Fruit fly (Drosophila melanogaster) whole organism, embryonic: Measurements from ENCODE around the gene CG15141.

Experiments
- Antp ChIP-seq: fragments of 200-800 bp; sonication (Bioruptor generic); optimal IDR thresholded peaks from 3 replicates; lab custom pipeline; 2016; ENCODE audit warnings: missing biosample characterization, missing genetic modification characterization
- B-H1 ChIP-seq: fragments of 200-800 bp; sonication (Bioruptor generic); IDR thresholded peaks from 3 replicates; pipeline ENCODE4 v1.3.6; 2022; ENCODE audit warnings: missing biosample characterization, missing genetic modification characterization
- Blimp-1 ChIP-seq: fragments of 200-800 bp; sonication (Bioruptor generic); optimal IDR thresholded peaks from 3 replicates; lab custom pipeline; 2018; ENCODE audit warnings: missing biosample characterization, missing genetic modification characterization, mild to moderate bottlenecking, moderate library complexity, missing genetic modification reagents
- BtbVII ChIP-seq: fragments of 200-800 bp; sonication (Bioruptor generic); optimal IDR thresholded peaks from 3 replicates; lab custom pipeline; 2017; ENCODE audit warnings: missing biosample characterization, mild to moderate bottlenecking, missing genetic modification characterization
- CG10209 ChIP-seq: fragments of 200-800 bp; sonication (Bioruptor generic); optimal IDR thresholded peaks from 3 replicates; lab custom pipeline; 2017; ENCODE audit warnings: missing biosample characterization, mild to moderate bottlenecking, missing genetic modification characterization, missing genetic modification reagents
- CG1024 ChIP-seq: fragments of 200-800 bp; sonication (Bioruptor generic); IDR thresholded peaks from 2 replicates; pipeline ENCODE4 v1.3.6; 2022; ENCODE audit warnings: missing biosample characterization, missing genetic modification characterization
- CG14014 ChIP-seq: fragments of 200-800 bp; sonication (Bioruptor generic); IDR thresholded peaks from 2 replicates; pipeline ENCODE4 v1.3.6; 2022; ENCODE audit warnings: missing biosample characterization, missing genetic modification characterization
- CG14860 ChIP-seq: fragments of 200-800 bp; sonication (Bioruptor generic); IDR thresholded peaks from 3 replicates; pipeline ENCODE4 v1.3.6; 2022; ENCODE audit warnings: missing biosample characterization, missing genetic modification characterization; ENCODE audit not compliant: partially characterized antibody
- CG15011 ChIP-seq: fragments of 200-800 bp; sonication (Bioruptor generic); optimal IDR thresholded peaks from 3 replicates; lab custom pipeline; 2018; ENCODE audit warnings: missing biosample characterization, mild to moderate bottlenecking, missing genetic modification characterization
- CG18011 ChIP-seq: fragments of 200-800 bp; sonication (Bioruptor generic); optimal IDR thresholded peaks from 2 replicates; lab custom pipeline; 2017; ENCODE audit warnings: missing biosample characterization, missing genetic modification characterization, mild to moderate bottlenecking, moderate library complexity, missing genotype
- CG6175 ChIP-seq: fragments of 200-800 bp; sonication (Bioruptor generic); IDR thresholded peaks from 3 replicates; pipeline ENCODE4 v1.3.6; 2022; ENCODE audit warnings: missing biosample characterization, missing genetic modification characterization
- CG7372 ChIP-seq: fragments of 200-800 bp; sonication (Bioruptor generic); IDR thresholded peaks from 2 replicates; pipeline ENCODE4 v1.3.6; 2022; ENCODE audit warnings: missing biosample characterization, missing genetic modification characterization
- CG7786 ChIP-seq: fragments of 200-800 bp; sonication (Bioruptor generic); optimal IDR thresholded peaks from 2 replicates; lab custom pipeline; 2016; ENCODE audit warnings: missing biosample characterization, missing genetic modification characterization
- CG8359 ChIP-seq: fragments of 200-800 bp; sonication (Bioruptor generic); optimal IDR thresholded peaks from 2 replicates; lab custom pipeline; 2017; ENCODE audit warnings: missing biosample characterization, mild to moderate bottlenecking, missing genetic modification characterization, borderline replicate concordance
- CG9727 ChIP-seq: fragments of 200-800 bp; sonication (Bioruptor generic); optimal IDR thresholded peaks from 3 replicates; lab custom pipeline; 2017; ENCODE audit warnings: missing biosample characterization, mild to moderate bottlenecking, missing genetic modification characterization
- CkIIα-i1 ChIP-seq: fragments of 200-800 bp; sonication (Bioruptor generic); IDR thresholded peaks from 2 replicates; pipeline ENCODE4 v1.3.6; 2022; ENCODE audit warnings: missing biosample characterization, missing genetic modification characterization
- D19B ChIP-seq: fragments of 200-800 bp; sonication (Bioruptor generic); optimal IDR thresholded peaks from 2 replicates; lab custom pipeline; 2017; ENCODE audit warnings: missing biosample characterization, mild to moderate bottlenecking, missing genetic modification characterization
- Dll ChIP-seq: fragments of 200-800 bp; sonication (Bioruptor generic); IDR thresholded peaks from 4 replicates; pipeline ENCODE4 v1.3.6; 2022; ENCODE audit warnings: missing biosample characterization, missing genetic modification characterization; ENCODE audit not compliant: partially characterized antibody
- Doc2 ChIP-seq: fragments of 200-800 bp; sonication (Bioruptor generic); IDR thresholded peaks from 2 replicates; pipeline ENCODE4 v1.3.6; 2022; ENCODE audit warnings: missing biosample characterization, missing genetic modification characterization
- E2f2 ChIP-seq: fragments of 200-800 bp; sonication (Bioruptor generic); IDR thresholded peaks from 2 replicates; pipeline ENCODE4 v1.3.6; 2022; ENCODE audit warnings: missing biosample characterization, missing genetic modification characterization
- Gug ChIP-seq: fragments of 200-800 bp; sonication (Bioruptor generic); IDR thresholded peaks from 4 replicates; pipeline ENCODE4 v1.3.6; 2022; ENCODE audit warnings: missing biosample characterization, missing genetic modification characterization
- Hand ChIP-seq: fragments of 200-800 bp; sonication (Bioruptor generic); optimal IDR thresholded peaks from 2 replicates; lab custom pipeline; 2017; ENCODE audit warnings: mild to moderate bottlenecking, missing biosample characterization, missing genetic modification reagents, missing genetic modification characterization
- Mrtf ChIP-seq: fragments of 200-800 bp; sonication (Bioruptor generic); IDR thresholded peaks from 3 replicates; pipeline ENCODE4 v1.3.6; 2022; ENCODE audit warnings: missing biosample characterization, missing genetic modification characterization
- NFAT ChIP-seq: fragments of 200-800 bp; sonication (Bioruptor generic); IDR thresholded peaks from 2 replicates; pipeline ENCODE4 v1.3.6; 2022; ENCODE audit warnings: missing biosample characterization, missing genetic modification characterization
- NfI ChIP-seq: fragments of 200-800 bp; sonication (Bioruptor generic); optimal IDR thresholded peaks from 3 replicates; lab custom pipeline; 2018; ENCODE audit warnings: missing biosample characterization, mild to moderate bottlenecking, missing genetic modification characterization, moderate library complexity
- Optix ChIP-seq: fragments of 200-800 bp; sonication (Bioruptor generic); IDR thresholded peaks from 3 replicates; pipeline ENCODE4 v1.3.6; 2022; ENCODE audit warnings: missing biosample characterization, missing genetic modification characterization
- Poxn ChIP-seq: fragments of 200-800 bp; sonication (Bioruptor generic); IDR thresholded peaks from 2 replicates; pipeline ENCODE4 v1.3.6; 2022; ENCODE audit warnings: missing biosample characterization, missing genetic modification characterization
- Spps ChIP-seq: fragments of 200-800 bp; sonication (Bioruptor generic); optimal IDR thresholded peaks from 2 replicates; lab custom pipeline; 2018; ENCODE audit warnings: missing biosample characterization, mild to moderate bottlenecking, missing genetic modification characterization
- TFAM ChIP-seq: fragments of 200-800 bp; sonication (Bioruptor generic); optimal IDR thresholded peaks from 2 replicates; lab custom pipeline; 2017; ENCODE audit warnings: missing biosample characterization, missing genetic modification characterization, inconsistent platforms
- Tbp ChIP-seq: fragments of >200 bp; optimal IDR thresholded peaks from 2 replicates; lab custom pipeline; 2018; ENCODE audit warnings: missing biosample characterization, missing genetic modification characterization
- Xrp1 ChIP-seq: fragments of 200-800 bp; sonication (Bioruptor generic); IDR thresholded peaks from 2 replicates; pipeline ENCODE4 v1.3.6; 2022; ENCODE audit warnings: missing biosample characterization, missing genetic modification characterization
- ash1 ChIP-seq: fragments of 200-800 bp; sonication (Bioruptor generic); optimal IDR thresholded peaks from 2 replicates; lab custom pipeline; 2018; ENCODE audit warnings: missing biosample characterization, mild to moderate bottlenecking, missing genetic modification characterization
- az2 ChIP-seq: fragments of 200-800 bp; sonication (Bioruptor generic); optimal IDR thresholded peaks from 3 replicates; lab custom pipeline; 2016; ENCODE audit warnings: missing biosample characterization, missing genetic modification characterization
- bbx ChIP-seq: fragments of 200-800 bp; sonication (Bioruptor generic); IDR thresholded peaks from 2 replicates; pipeline ENCODE4 v1.3.6; 2022; ENCODE audit warnings: missing biosample characterization, missing genetic modification characterization; ENCODE audit not compliant: partially characterized antibody
- crol ChIP-seq: fragments of 200-800 bp; sonication (Bioruptor generic); IDR thresholded peaks from 2 replicates; pipeline ENCODE4 v1.3.6; 2022; ENCODE audit warnings: missing biosample characterization, missing genetic modification characterization
- dan ChIP-seq: fragments of 200-800 bp; sonication (Bioruptor generic); IDR thresholded peaks from 2 replicates; pipeline ENCODE4 v1.3.6; 2022; ENCODE audit warnings: missing biosample characterization, missing genetic modification characterization
- dpn ChIP-seq, 2 experiments: fragments of 200-800 bp; sonication (Bioruptor generic); optimal IDR thresholded peaks; 3 replicates each; lab custom pipeline; 2016; ENCODE audit warnings: missing biosample characterization in 2 of 2, missing genetic modification characterization in 2 of 2
- esg ChIP-seq: fragments of 200-800 bp; sonication (Bioruptor generic); conservative IDR thresholded peaks from 2 replicates; pipeline ENCODE4 v1.3.6; 2022; ENCODE audit warnings: missing biosample characterization, missing genetic modification characterization
- fd96Cb ChIP-seq: fragments of 200-800 bp; sonication (Bioruptor generic); optimal IDR thresholded peaks from 2 replicates; lab custom pipeline; 2018; ENCODE audit warnings: missing biosample characterization, mild to moderate bottlenecking, missing genetic modification characterization, moderate library complexity
- her ChIP-seq: fragments of 200-800 bp; sonication (Bioruptor generic); optimal IDR thresholded peaks from 2 replicates; lab custom pipeline; 2016; ENCODE audit warnings: missing biosample characterization, missing genetic modification characterization
- nerfin-1 ChIP-seq: fragments of 200-800 bp; sonication (Bioruptor generic); optimal IDR thresholded peaks from 3 replicates; lab custom pipeline; 2019; ENCODE audit warnings: missing biosample characterization, mild to moderate bottlenecking, missing genetic modification characterization, moderate library complexity
- nom ChIP-seq: fragments of 200-800 bp; sonication (Bioruptor generic); optimal IDR thresholded peaks from 2 replicates; lab custom pipeline; 2017; ENCODE audit warnings: missing biosample characterization, missing genetic modification characterization, mild to moderate bottlenecking, moderate library complexity, missing genetic modification reagents
- phol ChIP-seq: fragments of 200-800 bp; sonication (Bioruptor generic); optimal IDR thresholded peaks from 3 replicates; lab custom pipeline; 2018; ENCODE audit warnings: missing biosample characterization, mild to moderate bottlenecking, missing genetic modification characterization, moderate library complexity
- shn ChIP-seq: fragments of 200-800 bp; sonication (Bioruptor generic); optimal IDR thresholded peaks from 3 replicates; lab custom pipeline; 2016; ENCODE audit warnings: missing biosample characterization, missing genetic modification characterization
- slbo ChIP-seq: fragments of 200-800 bp; sonication (Bioruptor generic); IDR thresholded peaks from 2 replicates; pipeline ENCODE4 v1.3.6; 2022; ENCODE audit warnings: missing biosample characterization, missing genetic modification characterization
- sqz ChIP-seq: fragments of 200-800 bp; sonication (Bioruptor generic); optimal IDR thresholded peaks from 3 replicates; lab custom pipeline; 2018; ENCODE audit warnings: missing biosample characterization, mild to moderate bottlenecking, missing genetic modification characterization
- stwl ChIP-seq: fragments of 200-800 bp; sonication (Bioruptor generic); optimal IDR thresholded peaks from 3 replicates; lab custom pipeline; 2018; ENCODE audit warnings: missing biosample characterization, mild to moderate bottlenecking, missing genetic modification characterization, moderate library complexity
- wek ChIP-seq: fragments of 200-800 bp; sonication (Bioruptor generic); optimal IDR thresholded peaks from 3 replicates; lab custom pipeline; 2018; ENCODE audit warnings: missing biosample characterization, mild to moderate bottlenecking, missing genetic modification characterization, moderate library complexity
- z ChIP-seq: fragments of 200-800 bp; sonication (Bioruptor generic); IDR thresholded peaks from 3 replicates; pipeline ENCODE4 v1.3.6; 2022; ENCODE audit warnings: missing biosample characterization, missing genetic modification characterization

CG15141 gene

DNA sequence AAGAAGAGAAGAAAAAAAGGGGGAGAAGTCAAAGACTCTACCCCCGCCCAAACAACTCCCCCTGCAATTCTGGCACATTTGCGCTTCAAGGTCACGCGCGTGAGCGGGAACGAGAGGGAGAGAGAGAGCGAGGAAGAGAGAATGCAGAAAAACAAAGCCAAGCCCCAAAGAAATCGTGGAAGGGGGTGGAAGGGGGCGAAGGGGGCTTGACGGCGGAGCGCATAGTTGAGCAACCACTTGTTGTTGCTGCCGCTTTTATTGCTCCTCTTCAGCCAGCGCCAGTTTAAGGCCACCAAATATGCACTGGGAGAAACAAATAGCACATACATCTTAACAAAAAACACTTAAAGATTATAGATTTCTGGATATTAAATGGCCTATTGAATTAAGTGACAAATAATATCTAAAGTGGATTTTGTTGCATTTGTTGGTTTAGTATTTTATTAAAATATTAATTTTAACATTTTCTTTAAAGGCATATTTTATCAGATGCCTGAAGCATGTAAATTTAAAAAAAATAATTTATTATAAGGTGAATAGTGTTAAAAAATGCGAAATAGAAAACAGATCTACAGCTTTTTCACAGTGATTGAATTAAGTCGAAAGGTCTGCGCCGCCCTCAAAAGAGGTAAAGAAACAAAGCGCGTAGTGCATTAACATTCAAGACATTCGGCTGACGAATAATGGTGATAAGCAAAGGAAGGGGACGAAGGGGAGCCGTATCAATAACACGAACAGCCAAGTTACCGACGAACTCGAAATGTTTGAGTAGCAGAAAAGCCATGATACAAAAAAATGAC lies 19.5 kb downstream of the CG15141 start (continued):
- TF ChIP-seq her (no peak), phol (tag; lab: Kevin White, UChicago) (peak; percentile 99), Gug (GFP tag; lab: Robert Waterston, UW) (peak; percentile 66; the same call in 3 of the 4 replicates), CG7372 (peak; percentile 93), Doc2 (GFP tag; lab: Robert Waterston, UW) (peak; percentile 88), crol (GFP tag; lab: Robert Waterston, UW) (peak; percentile 97), bbx (GFP tag; lab: Robert Waterston, UW) (no peak), TFAM (GFP tag; lab: Kevin White, UChicago) (peak; percentile 78), nerfin-1 (tag; lab: Kevin White, UChicago) (peak; percentile 97), NfI (GFP tag; lab: Kevin White, UChicago) (peak; percentile 94), CG8359 (GFP tag; lab: Kevin White, UChicago) (peak; percentile 88), BtbVII (peak; percentile 95), E2f2 (GFP tag; lab: Robert Waterston, UW) (peak; percentile 76), fd96Cb (tag; lab: Kevin White, UChicago) (peak; percentile 99), sqz (peak; percentile 96), dan (GFP tag; lab: Robert Waterston, UW) (no peak), az2 (GFP tag; lab: Kevin White, UChicago) (peak; percentile 94), Mrtf (GFP tag; lab: Robert Waterston, UW) (peak; percentile 90; the same call in 2 of the 3 replicates), wek (no peak), CG7786 (GFP tag; lab: Kevin White, UChicago) (peak; percentile 37), Tbp (GFP tag; lab: Kevin White, UChicago) (no peak), CG18011 (GFP tag; lab: Kevin White, UChicago) (peak; percentile 63), CG15011 (peak; percentile 92), CG6175 (GFP tag; lab: Robert Waterston, UW) (no peak; the same call in 2 of the 3 replicates), Spps (tag; lab: Kevin White, UChicago) (peak; percentile 94), CG9727 (GFP tag; lab: Kevin White, UChicago) (peak; percentile 82), Xrp1 (peak; percentile 94), D19B (GFP tag; lab: Kevin White, UChicago) (peak; percentile 84), NFAT (GFP tag; lab: Robert Waterston, UW) (peak; percentile 35; the same call in 1 of the 2 replicates), ash1 (GFP tag; lab: Kevin White, UChicago) (no peak), Blimp-1 (GFP tag; lab: Kevin White, UChicago) (peak; percentile 97), B-H1 (GFP tag; lab: Robert Waterston, UW) (peak; percentile 94), Poxn (GFP tag; lab: Robert Waterston, UW) (peak; percentile 51; the same call in 1 of the 2 replicates), z (GFP tag; lab: Robert Waterston, UW) (0 out of 3 replicates have a peak, but pooled peaks have one; percentile 36), CG14014 (GFP tag; lab: Robert Waterston, UW) (peak; percentile 94), CkIIα-i1 (peak; percentile 75; the same call in 1 of the 2 replicates), dpn (GFP tag; optimal IDR thresholded peaks at IDR 0.05; lab: Kevin White, UChicago) (peak; percentile 52 to 93), CG10209 (GFP tag; lab: Kevin White, UChicago) (peak; percentile 97), esg (GFP tag; lab: Robert Waterston, UW) (peak; percentile 93), stwl (tag; lab: Kevin White, UChicago) (peak; percentile 19), shn (peak; percentile 27), nom (GFP tag; lab: Kevin White, UChicago) (peak; percentile 93), Dll (GFP tag; lab: Robert Waterston, UW) (no peak), Optix (GFP tag; lab: Robert Waterston, UW) (no peak), Hand (GFP tag; lab: Kevin White, UChicago) (peak; percentile 88), CG14860 (GFP tag; lab: Robert Waterston, UW) (no peak), CG1024 (peak; percentile 76), slbo (peak; percentile 87), Antp (GFP tag; lab: Kevin White, UChicago) (no peak)
